Fruit fly (Drosophila melanogaster) whole organism, prepupa: ENCODE measurements around the gene CG18810.

Experiments used
- CG10631 ChIP-seq: fragments of 200-800 bp; sonication (Bioruptor generic); optimal IDR thresholded peaks from 2 replicates; lab custom pipeline; 2016; ENCODE audit warnings: missing biosample characterization, missing genetic modification characterization
- CG10669 ChIP-seq: fragments of 200-800 bp; sonication (Bioruptor generic); optimal IDR thresholded peaks from 3 replicates; lab custom pipeline; 2018; ENCODE audit warnings: missing biosample characterization, mild to moderate bottlenecking, missing genetic modification characterization, moderate library complexity
- CG11762 ChIP-seq: fragments of 200-800 bp; sonication (Bioruptor generic); optimal IDR thresholded peaks from 3 replicates; lab custom pipeline; 2016; ENCODE audit warnings: missing biosample characterization, missing genetic modification characterization; ENCODE audit not compliant: insufficient read depth
- CG11902 ChIP-seq: fragments of 200-800 bp; sonication (Bioruptor generic); optimal IDR thresholded peaks from 3 replicates; lab custom pipeline; 2016; ENCODE audit warnings: missing biosample characterization, missing genetic modification characterization
- CG15336 ChIP-seq: fragments of 200-800 bp; sonication (Bioruptor generic); IDR thresholded peaks from 2 replicates; pipeline ENCODE4 v1.3.6; 2022; ENCODE audit warnings: missing biosample characterization, missing genetic modification characterization
- CG1621 ChIP-seq: fragments of 200-800 bp; sonication (Bioruptor generic); optimal IDR thresholded peaks from 3 replicates; lab custom pipeline; 2018; ENCODE audit warnings: missing biosample characterization, mild to moderate bottlenecking, missing genetic modification characterization
- CG31627 ChIP-seq: fragments of 200-800 bp; sonication (Bioruptor generic); optimal IDR thresholded peaks from 3 replicates; lab custom pipeline; 2016; ENCODE audit warnings: missing biosample characterization, missing genetic modification characterization
- CG34406 ChIP-seq: fragments of 200-800 bp; sonication (Bioruptor generic); optimal IDR thresholded peaks from 3 replicates; lab custom pipeline; 2016; ENCODE audit warnings: missing biosample characterization, missing genetic modification characterization
- CG3919 ChIP-seq: fragments of 200-800 bp; sonication (Bioruptor generic); optimal IDR thresholded peaks from 3 replicates; lab custom pipeline; 2016; ENCODE audit warnings: missing biosample characterization, missing genetic modification characterization
- CG4318 ChIP-seq: fragments of 200-800 bp; sonication (Bioruptor generic); optimal IDR thresholded peaks from 3 replicates; lab custom pipeline; 2017; ENCODE audit warnings: missing biosample characterization, mild to moderate bottlenecking, missing genetic modification characterization
- CG6163 ChIP-seq: fragments of 200-800 bp; sonication (Bioruptor generic); IDR thresholded peaks from 3 replicates; pipeline ENCODE4 v1.3.6; 2022; ENCODE audit warnings: missing biosample characterization, missing genetic modification characterization
- CG6792 ChIP-seq: fragments of 200-800 bp; sonication (Bioruptor generic); optimal IDR thresholded peaks from 3 replicates; lab custom pipeline; 2016; ENCODE audit warnings: missing biosample characterization, missing genetic modification characterization
- CG6808 ChIP-seq: fragments of 200-800 bp; sonication (Bioruptor generic); optimal IDR thresholded peaks from 3 replicates; lab custom pipeline; 2017; ENCODE audit warnings: missing biosample characterization, missing genetic modification characterization, mild to moderate bottlenecking, moderate library complexity, missing genetic modification reagents
- CG6854 ChIP-seq: fragments of 200-800 bp; sonication (Bioruptor generic); optimal IDR thresholded peaks from 2 replicates; lab custom pipeline; 2017; ENCODE audit warnings: missing biosample characterization, mild to moderate bottlenecking, missing genetic modification characterization
- CG7368 ChIP-seq: fragments of 200-800 bp; sonication (Bioruptor generic); optimal IDR thresholded peaks from 3 replicates; lab custom pipeline; 2016; ENCODE audit warnings: missing biosample characterization, missing genetic modification characterization
- CG8119 ChIP-seq: fragments of 200-800 bp; sonication (Bioruptor generic); IDR thresholded peaks from 3 replicates; pipeline ENCODE4 v1.3.6; 2022; ENCODE audit warnings: missing biosample characterization, missing genetic modification characterization
- CG8319 ChIP-seq: fragments of 200-800 bp; sonication (Bioruptor generic); optimal IDR thresholded peaks from 3 replicates; lab custom pipeline; 2016; ENCODE audit warnings: missing biosample characterization, missing genetic modification characterization
- CG8632 ChIP-seq: fragments of 200-800 bp; sonication (Bioruptor generic); optimal IDR thresholded peaks from 3 replicates; lab custom pipeline; 2016; ENCODE audit warnings: missing biosample characterization, missing genetic modification characterization
- Eip75B ChIP-seq: fragments of 200-800 bp; sonication (Bioruptor generic); optimal IDR thresholded peaks from 3 replicates; lab custom pipeline; 2016; ENCODE audit warnings: missing biosample characterization, missing genetic modification characterization
- Eip78C ChIP-seq: fragments of 200-800 bp; sonication (Bioruptor generic); peaks from one replicate; lab custom pipeline; 2016; ENCODE audit warnings: missing biosample characterization, missing genetic modification characterization
- Eip93F ChIP-seq: fragments of 200-800 bp; sonication (Bioruptor generic); optimal IDR thresholded peaks from 2 replicates; lab custom pipeline; 2016; ENCODE audit warnings: missing biosample characterization, mild to moderate bottlenecking, missing genetic modification characterization
- Ets21C ChIP-seq: fragments of 200-800 bp; sonication (Bioruptor generic); optimal IDR thresholded peaks from 3 replicates; lab custom pipeline; 2016; ENCODE audit warnings: missing biosample characterization, missing genetic modification characterization
- Ets96B ChIP-seq: fragments of 200-800 bp; optimal IDR thresholded peaks from 2 replicates; lab custom pipeline; 2019; ENCODE audit warnings: missing biosample characterization, mild to moderate bottlenecking, missing genetic modification characterization, moderate library complexity
- Gug ChIP-seq: fragments of 200-800 bp; sonication (Bioruptor generic); IDR thresholded peaks from 2 replicates; pipeline ENCODE4 v1.3.6; 2022; ENCODE audit warnings: missing biosample characterization, missing genetic modification characterization
- Hr38 ChIP-seq: sonication (Bioruptor generic); optimal IDR thresholded peaks from 2 replicates; lab custom pipeline; 2016; ENCODE audit warnings: missing biosample characterization, missing genetic modification characterization
- Hr39 ChIP-seq: fragments of 200-800 bp; sonication (Bioruptor generic); optimal IDR thresholded peaks from 2 replicates; lab custom pipeline; 2016; ENCODE audit warnings: missing biosample characterization, missing genetic modification characterization
- Hr4 ChIP-seq: fragments of 200-800 bp; sonication (Bioruptor generic); optimal IDR thresholded peaks from 3 replicates; lab custom pipeline; 2016; ENCODE audit warnings: missing biosample characterization, missing genetic modification characterization
- Lpt ChIP-seq: fragments of 200-800 bp; sonication (Bioruptor generic); optimal IDR thresholded peaks from 3 replicates; lab custom pipeline; 2016; ENCODE audit warnings: missing biosample characterization, missing genetic modification characterization
- OdsH ChIP-seq: fragments of 200-800 bp; sonication (Bioruptor generic); optimal IDR thresholded peaks from 3 replicates; lab custom pipeline; 2016; ENCODE audit warnings: missing biosample characterization, missing genetic modification characterization
- Sox14 ChIP-seq: fragments of 200-800 bp; sonication (Bioruptor generic); optimal IDR thresholded peaks from 3 replicates; lab custom pipeline; 2016; ENCODE audit warnings: missing biosample characterization, missing genetic modification characterization
- Sox15 ChIP-seq: fragments of 200-800 bp; sonication (Bioruptor generic); optimal IDR thresholded peaks from 3 replicates; lab custom pipeline; 2016; ENCODE audit warnings: missing biosample characterization, missing genetic modification characterization
- dac ChIP-seq: fragments of 200-800 bp; sonication (Bioruptor generic); optimal IDR thresholded peaks from 2 replicates; lab custom pipeline; 2017; ENCODE audit warnings: missing biosample characterization, mild to moderate bottlenecking, missing genetic modification characterization
- eg ChIP-seq: fragments of 200-800 bp; sonication (Bioruptor generic); IDR thresholded peaks from 3 replicates; pipeline ENCODE4 v1.3.6; 2022; ENCODE audit warnings: missing biosample characterization, missing genetic modification characterization
- esn ChIP-seq: fragments of 200-800 bp; sonication (Bioruptor generic); optimal IDR thresholded peaks from 2 replicates; lab custom pipeline; 2016; ENCODE audit warnings: missing biosample characterization, mild to moderate bottlenecking, missing genetic modification characterization, moderate library complexity
- fd59A ChIP-seq: fragments of 200-800 bp; sonication (Bioruptor generic); optimal IDR thresholded peaks from 2 replicates; lab custom pipeline; 2017; ENCODE audit warnings: missing biosample characterization, mild to moderate bottlenecking, missing genetic modification characterization, missing genetic modification reagents
- fd85E ChIP-seq: fragments of 200-800 bp; sonication (Bioruptor generic); optimal IDR thresholded peaks from 3 replicates; lab custom pipeline; 2016; ENCODE audit warnings: missing biosample characterization, missing genetic modification characterization
- lz ChIP-seq: fragments of 200-800 bp; sonication (Bioruptor generic); optimal IDR thresholded peaks from 3 replicates; lab custom pipeline; 2016; ENCODE audit warnings: missing biosample characterization, missing genetic modification characterization
- pdm3 ChIP-seq: fragments of 200-800 bp; sonication (Bioruptor generic); optimal IDR thresholded peaks from 3 replicates; lab custom pipeline; 2016; ENCODE audit warnings: missing biosample characterization, missing genetic modification characterization
- salr ChIP-seq, 2 experiments: fragments of 200-800 bp; sonication (Bioruptor generic); optimal IDR thresholded peaks; 3 replicates each; lab custom pipeline; 2016 to 2018; ENCODE audit warnings: missing biosample characterization in 2 of 2, missing genetic modification characterization in 2 of 2, mild to moderate bottlenecking in 1 of 2
- ss ChIP-seq, 2 experiments: fragments of 200-800 bp; sonication (Bioruptor generic); optimal IDR thresholded peaks; 2 replicates in 1 of 2; 3 replicates in 1 of 2; lab custom pipeline; 2017 to 2018; ENCODE audit warnings: mild to moderate bottlenecking in 2 of 2, missing biosample characterization in 2 of 2, missing genetic modification characterization in 2 of 2, moderate library complexity in 1 of 2
- svp ChIP-seq: fragments of 200-800 bp; sonication (Bioruptor generic); peaks from one replicate; lab custom pipeline; 2016; ENCODE audit warnings: missing biosample characterization, missing genetic modification characterization
- topi ChIP-seq: fragments of 200-800 bp; sonication (Bioruptor generic); optimal IDR thresholded peaks from 3 replicates; lab custom pipeline; 2016; ENCODE audit warnings: missing biosample characterization, missing genetic modification characterization

The CG18810 gene

DNA sequence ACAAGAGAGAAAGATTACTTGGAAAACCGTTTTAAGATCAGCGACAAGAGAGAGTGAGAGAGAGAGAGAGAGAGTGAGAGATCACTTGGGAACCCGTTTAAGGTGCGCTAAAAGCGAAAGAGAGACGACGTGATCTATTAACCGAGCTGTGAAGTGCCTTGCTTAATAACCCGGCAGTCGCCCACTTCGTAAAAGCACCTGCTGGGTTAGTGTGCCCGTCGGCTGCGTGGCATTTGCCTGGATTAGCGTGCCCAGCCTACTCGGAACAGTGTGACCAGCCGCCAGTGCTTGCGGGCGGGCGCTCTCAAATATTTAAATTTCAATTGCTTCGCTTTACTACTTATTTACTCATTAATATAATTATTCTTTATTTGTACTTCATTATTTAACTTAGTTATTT, 10.3 kb upstream of the CG18810 start:
- TF ChIP-seq CG3919 (GFP tag; lab: Kevin White, UChicago) (peak; percentile 12), CG6163 (GFP tag; lab: Robert Waterston, UW) (peak; percentile 15; the same call in 1 of the 3 replicates), svp (GFP tag; lab: Kevin White, UChicago) (peak; percentile 54), CG1621 (tag; lab: Kevin White, UChicago) (peak; percentile 58), CG4318 (GFP tag; lab: Kevin White, UChicago) (no peak), Eip78C (GFP tag; lab: Kevin White, UChicago) (peak; percentile 71)
- TF ChIP-seq, all 60 proteins: peak for 5

DNA sequence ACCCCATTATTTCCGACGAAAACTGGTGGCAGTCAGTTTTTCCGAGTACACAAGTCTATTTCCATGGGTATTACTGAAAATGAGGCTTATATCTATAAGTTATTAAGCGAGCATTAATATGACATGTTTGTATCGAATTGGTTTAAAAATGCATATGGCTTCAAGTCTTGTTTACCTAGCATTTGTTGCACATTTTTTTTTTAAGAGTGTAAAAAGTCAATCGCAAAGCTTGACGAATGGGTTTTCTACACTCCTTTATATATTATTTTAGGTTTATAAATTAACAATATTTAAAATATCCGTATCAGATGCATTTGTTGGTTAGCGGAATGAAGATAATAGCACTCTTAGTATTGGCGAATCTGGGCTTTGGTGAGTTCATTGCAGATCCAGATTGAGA, 8.9 kb upstream of the CG18810 start, which contains the start of gene CG31680:
Gene CG31680, plus strand, starts transcription at position 301 of the 400 bp plus-strand sequence.
- no peak for TF ChIP-seq CG7368 (GFP tag; lab: Kevin White, UChicago)
- no peak for TF ChIP-seq Eip78C (GFP tag; lab: Kevin White, UChicago)
- no peak for TF ChIP-seq Ets21C (GFP tag; lab: Kevin White, UChicago)
- TF ChIP-seq fd59A: no peak
- no peak for TF ChIP-seq CG8319
- TF ChIP-seq CG6808 (GFP tag; lab: Kevin White, UChicago): no peak
- TF ChIP-seq CG11902 (GFP tag; lab: Kevin White, UChicago): no peak
- TF ChIP-seq dac (GFP tag; lab: Kevin White, UChicago): no peak
- no peak for TF ChIP-seq CG6854 (GFP tag; lab: Kevin White, UChicago)
- no peak for TF ChIP-seq CG4318 (GFP tag; lab: Kevin White, UChicago)
- no peak for TF ChIP-seq CG34406 (GFP tag; lab: Kevin White, UChicago)
- TF ChIP-seq CG10669 (GFP tag; lab: Kevin White, UChicago): no peak
- no peak for TF ChIP-seq Ets96B (tag; lab: Kevin White, UChicago)
- no peak for TF ChIP-seq topi (GFP tag; lab: Kevin White, UChicago)
- no peak for TF ChIP-seq lz
- no peak for TF ChIP-seq Gug

DNA sequence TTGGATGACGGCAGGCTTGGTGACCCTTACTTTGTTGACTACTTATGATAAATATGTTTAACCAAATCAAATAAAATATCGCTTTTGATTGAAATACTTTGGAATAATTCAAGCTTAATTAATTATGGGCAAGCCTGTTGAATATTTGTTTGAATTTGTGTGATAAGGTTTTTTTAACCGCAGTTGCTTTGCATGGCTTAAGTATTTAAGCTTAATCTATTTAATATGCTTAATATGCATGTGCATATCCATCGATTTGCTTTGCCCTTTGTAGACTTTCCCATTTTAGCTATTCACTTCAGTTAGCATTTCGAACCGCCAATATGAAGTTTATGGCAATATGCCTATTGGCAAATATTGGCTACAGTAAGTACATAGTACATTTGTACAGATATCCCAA, 8.1 kb upstream of the CG18810 start, which contains the start of gene Sfp38D:
Gene Sfp38D, plus strand, starts transcription at position 301 of the 400 bp plus-strand sequence.
- TF ChIP-seq Eip93F (GFP tag; lab: Kevin White, UChicago) (no peak), CG6792 (GFP tag; lab: Kevin White, UChicago) (no peak), CG1621 (tag; lab: Kevin White, UChicago) (no peak), lz (no peak), CG31627 (GFP tag; lab: Kevin White, UChicago) (no peak), pdm3 (GFP tag; lab: Kevin White, UChicago) (no peak), Hr4 (GFP tag; lab: Kevin White, UChicago) (no peak), Eip75B (GFP tag; lab: Kevin White, UChicago) (no peak), esn (GFP tag; lab: Kevin White, UChicago) (no peak), salr (GFP tag; optimal IDR thresholded peaks at IDR 0.05; lab: Kevin White, UChicago) (no peak), eg (GFP tag; lab: Robert Waterston, UW) (no peak), Hr39 (GFP tag; lab: Kevin White, UChicago) (no peak), Eip78C (GFP tag; lab: Kevin White, UChicago) (no peak), CG8119 (no peak)

DNA sequence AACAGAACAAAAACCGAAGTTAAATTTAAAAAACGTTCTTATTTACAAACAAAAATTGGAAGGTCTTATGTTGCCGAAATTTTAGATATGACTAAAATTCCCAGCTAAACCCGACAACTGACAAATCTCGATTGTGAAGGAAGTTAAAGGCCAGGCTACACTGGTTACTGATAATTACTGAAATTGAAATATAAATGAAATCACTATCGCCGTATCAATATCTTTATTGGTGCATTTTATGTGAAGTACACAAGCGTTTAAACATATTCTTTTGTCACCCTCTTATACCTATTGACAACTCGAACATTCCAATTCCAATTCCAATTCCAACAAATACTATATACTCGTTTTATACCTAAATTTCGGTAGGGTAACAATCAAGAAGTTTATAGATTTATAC, 5.6 kb upstream of the CG18810 start, which contains the start of gene CG17470:
Gene CG17470, minus strand, starts transcription at position 101 of the 400 bp plus-strand sequence.
- TF ChIP-seq CG8319 (no peak), eg (GFP tag; lab: Robert Waterston, UW) (no peak)
- TF ChIP-seq, all 60 proteins: peak for 0

DNA sequence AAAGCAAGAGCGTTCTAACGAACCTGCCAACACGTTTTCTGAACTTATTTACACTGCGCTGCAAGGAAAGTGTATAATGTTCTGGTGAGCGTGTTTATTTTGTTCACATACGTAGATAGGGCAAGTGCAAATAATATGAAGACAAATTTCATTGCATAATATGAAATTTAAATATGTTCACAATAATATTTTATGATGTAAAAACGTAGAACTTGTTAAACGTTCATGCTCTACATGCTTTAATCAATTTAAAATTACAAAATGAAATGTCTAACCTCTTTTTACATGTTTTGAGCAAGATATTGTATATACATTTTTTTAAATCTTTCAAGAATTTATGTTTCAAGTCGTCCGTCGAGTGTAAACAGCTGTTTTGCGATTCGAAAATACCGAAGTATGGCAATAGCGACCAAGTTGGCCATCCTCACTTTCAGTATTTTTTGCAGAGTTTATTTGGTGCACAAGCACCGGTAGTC, 3.3 kb upstream of the CG18810 start, which contains the start of the genes phr6-4 and CG2608:
Gene phr6-4, minus strand, starts transcription at position 398 of the 476 bp plus-strand sequence.
Gene CG2608, plus strand, starts transcription at position 429 of the 476 bp plus-strand sequence.
- TF ChIP-seq CG10669 (GFP tag; lab: Kevin White, UChicago) (peak; percentile 93), Ets21C (GFP tag; lab: Kevin White, UChicago) (peak; percentile 87), CG8632 (GFP tag; lab: Kevin White, UChicago) (peak; percentile 93), Hr4 (GFP tag; lab: Kevin White, UChicago) (peak; percentile 95), Sox15 (GFP tag; lab: Kevin White, UChicago) (peak; percentile 86), fd85E (GFP tag; lab: Kevin White, UChicago) (peak; percentile 76), svp (GFP tag; lab: Kevin White, UChicago) (peak; percentile 95), Eip75B (GFP tag; lab: Kevin White, UChicago) (peak; percentile 93), ss (GFP tag; optimal IDR thresholded peaks at IDR 0.05; lab: Kevin White, UChicago) (peak in 1 of 2 experiments; percentile 94), topi (GFP tag; lab: Kevin White, UChicago) (peak; percentile 94), CG6854 (GFP tag; lab: Kevin White, UChicago) (peak; percentile 88), CG8319 (peak; percentile 88), OdsH (GFP tag; lab: Kevin White, UChicago) (peak; percentile 95), Sox14 (GFP tag; lab: Kevin White, UChicago) (peak; percentile 94), CG11762 (GFP tag; lab: Kevin White, UChicago) (peak; percentile 89), CG15336 (GFP tag; lab: Robert Waterston, UW) (peak; percentile 91), Lpt (peak; percentile 91), CG10631 (GFP tag; lab: Kevin White, UChicago) (peak; percentile 95), Hr38 (GFP tag; lab: Kevin White, UChicago) (no peak), dac (GFP tag; lab: Kevin White, UChicago) (peak; percentile 87), CG11902 (GFP tag; lab: Kevin White, UChicago) (peak; percentile 83), Gug (peak; percentile 88)
